Worm (Caenorhabditis elegans) whole organism, early embryonic: Measurements from ENCODE around the gene gfrp-1.

Experiments
- B0310.2 ChIP-seq: sonication (generic microtip); optimal IDR thresholded peaks from 2 replicates; lab custom pipeline; 2016; ENCODE audit warnings: mild to moderate bottlenecking, missing genetic modification characterization, missing compliant biosample characterization
- F13C5.2 ChIP-seq: sonication (generic microtip); optimal IDR thresholded peaks from 2 replicates; lab custom pipeline; 2017; ENCODE audit warnings: mild to moderate bottlenecking, missing genetic modification characterization, inconsistent platforms, missing compliant biosample characterization
- aly-1 ChIP-seq: sonication (generic microtip); optimal IDR thresholded peaks from 2 replicates; lab custom pipeline; 2016; ENCODE audit warnings: missing genetic modification characterization, missing compliant biosample characterization
- ama-1 ChIP-seq: fragments of 150-350 bp; optimal IDR thresholded peaks from 2 replicates; lab custom pipeline; 2014
- ceh-13 ChIP-seq: fragments of 200-800 bp; sonication (Bioruptor generic); optimal IDR thresholded peaks from 2 replicates; lab custom pipeline; 2018; ENCODE audit warnings: mild to moderate bottlenecking, missing genetic modification characterization, missing compliant biosample characterization
- ceh-36 ChIP-seq: sonication (generic microtip); optimal IDR thresholded peaks from 2 replicates; lab custom pipeline; 2016; ENCODE audit warnings: missing genetic modification characterization, inconsistent platforms, missing compliant biosample characterization
- ets-7 ChIP-seq: sonication (generic microtip); optimal IDR thresholded peaks from 2 replicates; lab custom pipeline; 2016; ENCODE audit warnings: missing genotype, missing genetic modification characterization, missing compliant biosample characterization
- flt-1 ChIP-seq: fragments of 200-800 bp; sonication (Bioruptor generic); IDR thresholded peaks from 2 replicates; pipeline ENCODE4 v1.3.6; 2022; ENCODE audit warnings: missing genetic modification characterization, missing compliant biosample characterization
- hmbx-1 ChIP-seq: sonication (generic microtip); optimal IDR thresholded peaks from 2 replicates; lab custom pipeline; 2016; ENCODE audit warnings: mild to moderate bottlenecking, missing genetic modification characterization, missing compliant biosample characterization
- hmg-4 ChIP-seq: fragments of 200-800 bp; sonication (Bioruptor generic); optimal IDR thresholded peaks from 2 replicates; lab custom pipeline; 2018; ENCODE audit warnings: mild to moderate bottlenecking, missing genetic modification characterization, missing compliant biosample characterization
- hnd-1 ChIP-seq: sonication (generic microtip); optimal IDR thresholded peaks from 2 replicates; lab custom pipeline; 2016; ENCODE audit warnings: missing genetic modification characterization, missing compliant biosample characterization
- pes-1 ChIP-seq: fragments of 200-800 bp; sonication (Bioruptor generic); IDR thresholded peaks from 2 replicates; pipeline ENCODE4 v1.3.6; 2022; ENCODE audit warnings: missing genetic modification reagents, missing genetic modification characterization, missing compliant biosample characterization
- scrt-1 ChIP-seq: fragments of 200-800 bp; sonication (Bioruptor generic); IDR thresholded peaks from 2 replicates; pipeline ENCODE4 v1.3.6; 2022; ENCODE audit warnings: missing genetic modification characterization, missing compliant biosample characterization
- sea-1 ChIP-seq: fragments of 200-800 bp; sonication (Bioruptor generic); conservative IDR thresholded peaks from 2 replicates; pipeline ENCODE4 v1.3.6; 2022; ENCODE audit warnings: missing genetic modification characterization, missing compliant biosample characterization
- tbx-11 ChIP-seq: fragments of 200-800 bp; sonication (Bioruptor generic); IDR thresholded peaks from 2 replicates; pipeline ENCODE4 v1.3.6; 2022; ENCODE audit warnings: missing genetic modification characterization, missing compliant biosample characterization
- tbx-37 ChIP-seq: fragments of 200-800 bp; sonication (Bioruptor generic); conservative IDR thresholded peaks from 2 replicates; pipeline ENCODE4 v1.3.6; 2022; ENCODE audit warnings: missing genetic modification reagents, missing genetic modification characterization, missing compliant biosample characterization
- tra-4 ChIP-seq: sonication (generic microtip); optimal IDR thresholded peaks from 2 replicates; lab custom pipeline; 2017; ENCODE audit warnings: missing genetic modification characterization, missing compliant biosample characterization

gfrp-1 gene

DNA sequence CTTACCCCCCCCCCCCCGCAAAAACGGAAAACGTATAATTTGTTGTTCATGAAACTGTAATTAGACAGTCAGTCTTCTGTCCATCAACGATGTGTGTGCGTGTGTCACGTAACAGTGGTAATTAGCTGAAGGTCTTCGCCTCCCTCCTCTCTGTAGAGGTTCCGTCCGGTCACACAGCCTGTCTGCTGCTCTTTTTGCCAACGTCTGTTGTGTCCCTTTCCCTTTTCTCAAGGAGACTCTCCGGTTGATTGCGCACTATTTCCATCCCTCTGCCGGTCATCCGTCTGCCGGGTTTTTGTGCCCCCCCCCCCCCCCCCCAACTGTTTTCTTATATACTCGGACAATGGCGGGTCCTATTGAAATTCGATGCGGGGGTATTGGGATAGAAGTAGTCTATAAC lies 27.7 kb upstream of the gfrp-1 start:
- TF ChIP-seq sea-1 (GFP tag; lab: Robert Waterston, UW) (0 out of 2 replicates have a peak, but pooled peaks have one; percentile 24), tbx-11 (GFP tag; lab: Robert Waterston, UW) (no peak), aly-1 (tag; lab: Kevin White, UChicago) (no peak), F13C5.2 (tag; lab: Kevin White, UChicago) (no peak), ceh-36 (tag; lab: Kevin White, UChicago) (peak; percentile 1), pes-1 (GFP tag; lab: Robert Waterston, UW) (peak; percentile 62; the same call in 1 of the 2 replicates), tra-4 (tag; lab: Kevin White, UChicago) (no peak), hmbx-1 (tag; lab: Kevin White, UChicago) (no peak), ets-7 (tag; lab: Kevin White, UChicago) (no peak), hnd-1 (tag; lab: Kevin White, UChicago) (no peak), hmg-4 (GFP tag; lab: Kevin White, UChicago) (peak; percentile 93), ceh-13 (GFP tag; lab: Kevin White, UChicago) (no peak), ama-1 (lab: Kevin White, UChicago) (no peak), flt-1 (GFP tag; lab: Robert Waterston, UW) (peak; percentile 50), B0310.2 (peak; percentile 73), tbx-37 (no peak), scrt-1 (GFP tag; lab: Robert Waterston, UW) (0 out of 2 replicates have a peak, but pooled peaks have one; percentile 28)

DNA sequence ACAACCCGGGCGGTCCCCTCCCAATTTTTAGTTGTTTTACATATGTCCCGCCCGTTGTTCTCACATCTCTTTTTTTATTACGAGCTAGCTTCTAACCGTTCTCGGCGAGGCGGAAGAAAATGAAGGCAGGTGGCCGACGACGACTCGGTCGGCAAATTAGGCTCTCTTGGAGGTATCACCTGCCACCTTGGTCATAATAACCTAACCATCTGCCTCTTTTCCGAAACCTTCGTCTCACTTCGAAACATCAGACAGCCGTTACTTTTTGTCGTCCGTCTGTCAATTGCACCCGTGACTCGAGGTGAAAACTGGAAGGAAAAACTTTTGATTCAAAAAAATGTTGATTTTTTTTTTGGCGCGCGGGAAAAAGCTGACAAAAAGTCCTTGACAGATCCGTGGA lies 25.9 kb upstream of the gfrp-1 start:
- TF ChIP-seq hmg-4 (GFP tag; lab: Kevin White, UChicago), result peak; percentile 6
- no peak for TF ChIP-seq F13C5.2 (tag; lab: Kevin White, UChicago)
- no peak for TF ChIP-seq flt-1 (GFP tag; lab: Robert Waterston, UW)
- TF ChIP-seq scrt-1 (GFP tag; lab: Robert Waterston, UW), result 0 out of 2 replicates have a peak, but pooled peaks have one; percentile 20
- no peak for TF ChIP-seq hnd-1 (tag; lab: Kevin White, UChicago)
- TF ChIP-seq hmbx-1 (tag; lab: Kevin White, UChicago), result no peak
- no peak for TF ChIP-seq ceh-36 (tag; lab: Kevin White, UChicago)
- TF ChIP-seq tbx-37, result no peak
- TF ChIP-seq ama-1 (lab: Kevin White, UChicago), result no peak
- TF ChIP-seq aly-1 (tag; lab: Kevin White, UChicago), result no peak
- 0 out of 2 replicates have a peak, but pooled peaks have one; percentile 35 for TF ChIP-seq pes-1 (GFP tag; lab: Robert Waterston, UW)

DNA sequence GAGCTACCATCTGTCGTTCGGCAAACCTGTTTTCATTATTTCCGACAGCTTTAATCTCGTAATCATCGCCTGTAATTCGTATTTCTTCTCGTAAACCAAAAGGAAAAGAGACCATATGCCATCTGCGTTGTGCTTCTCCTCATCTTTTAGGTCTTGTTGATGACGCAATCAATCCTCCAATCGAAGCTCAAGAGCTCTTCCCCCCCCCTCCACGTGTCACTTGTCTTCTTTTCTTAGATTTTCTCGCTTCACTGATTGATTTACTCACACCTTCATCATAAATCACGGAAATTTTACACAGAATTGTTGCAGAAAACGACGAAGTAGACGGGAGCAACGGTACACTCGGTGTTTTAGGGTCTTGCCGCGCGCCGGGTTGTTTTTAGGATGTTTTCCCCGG lies 24.7 kb upstream of the gfrp-1 start, which contains the start of gene tcl-2:
Gene tcl-2 (plus strand): TSS at position 388 of the 400 bp plus-strand sequence.
- TF ChIP-seq tbx-37, result no peak

DNA sequence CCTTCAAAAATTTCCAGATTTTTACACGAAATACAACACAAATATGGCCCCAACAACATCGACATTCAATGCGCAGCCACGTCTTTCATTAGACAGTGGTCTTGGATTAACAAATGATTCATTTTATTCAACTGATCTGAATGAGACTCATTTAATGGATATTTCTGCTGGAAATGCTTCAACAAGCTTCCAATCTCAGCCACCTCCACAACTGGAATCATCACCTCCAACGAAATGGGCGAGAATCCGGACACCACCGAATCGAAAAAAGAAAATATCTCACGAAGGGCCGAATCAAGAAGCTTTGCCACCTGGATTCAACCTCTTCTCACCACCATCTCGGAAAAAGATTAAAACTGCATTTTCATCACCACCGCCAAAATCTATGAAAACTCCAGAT lies 23.7 kb upstream of the gfrp-1 start:
- TF ChIP-seq ets-7 (tag; lab: Kevin White, UChicago) (no peak), ama-1 (lab: Kevin White, UChicago) (no peak), tra-4 (tag; lab: Kevin White, UChicago) (no peak), scrt-1 (GFP tag; lab: Robert Waterston, UW) (no peak), flt-1 (GFP tag; lab: Robert Waterston, UW) (no peak), hmg-4 (GFP tag; lab: Kevin White, UChicago) (no peak), F13C5.2 (tag; lab: Kevin White, UChicago) (no peak), ceh-36 (tag; lab: Kevin White, UChicago) (no peak), hmbx-1 (tag; lab: Kevin White, UChicago) (no peak)

DNA sequence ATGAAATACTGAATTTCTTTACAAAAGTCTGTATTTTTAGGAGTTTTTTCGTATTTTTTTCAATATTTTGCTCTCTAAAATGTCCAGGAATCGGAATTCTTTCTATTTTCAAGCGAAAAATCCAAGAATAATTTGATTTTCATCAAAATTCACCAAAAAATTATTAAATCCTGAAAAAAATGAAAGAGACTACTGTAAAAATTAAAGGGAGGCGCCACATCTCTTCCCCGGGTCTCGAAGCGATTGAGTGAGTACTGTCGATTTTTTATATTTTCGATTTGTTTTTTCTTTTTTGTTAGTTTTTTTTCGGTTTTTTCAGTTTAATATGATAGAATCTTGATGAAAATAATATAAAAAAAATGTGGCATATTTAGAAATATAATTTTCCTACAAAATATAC lies 19.9 kb upstream of the gfrp-1 start:
- TF ChIP-seq ets-7 (tag; lab: Kevin White, UChicago) (no peak), B0310.2 (no peak)

DNA sequence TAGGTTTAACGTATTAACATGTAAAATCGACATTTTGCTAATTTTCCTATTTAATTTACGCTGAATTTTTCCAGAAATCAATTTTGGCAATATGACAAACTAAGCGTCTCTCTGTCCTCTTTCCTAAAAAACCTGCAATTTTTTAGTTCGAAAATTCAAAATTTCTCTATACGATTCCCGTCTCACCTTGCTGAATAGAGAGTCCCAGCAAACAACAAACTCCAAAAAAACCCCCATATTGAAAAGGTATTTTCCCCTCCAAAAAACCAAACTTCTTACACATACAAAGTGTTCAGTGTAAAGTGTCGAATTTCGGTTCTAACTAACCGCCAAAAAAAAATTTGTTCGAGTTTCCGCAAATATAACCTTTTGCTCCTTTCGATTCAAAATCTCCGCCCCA lies 19.2 kb upstream of the gfrp-1 start, which contains the start of gene pnc-1:
Gene pnc-1 (plus strand): TSS at position 301 of the 400 bp plus-strand sequence.
- TF ChIP-seq pes-1 (GFP tag; lab: Robert Waterston, UW) (no peak), tbx-11 (GFP tag; lab: Robert Waterston, UW) (no peak), ets-7 (tag; lab: Kevin White, UChicago) (no peak), hnd-1 (tag; lab: Kevin White, UChicago) (no peak), F13C5.2 (tag; lab: Kevin White, UChicago) (no peak), aly-1 (tag; lab: Kevin White, UChicago) (no peak), ama-1 (lab: Kevin White, UChicago) (no peak), hmbx-1 (tag; lab: Kevin White, UChicago) (no peak), ceh-13 (GFP tag; lab: Kevin White, UChicago) (no peak), tbx-37 (no peak), hmg-4 (GFP tag; lab: Kevin White, UChicago) (no peak), scrt-1 (GFP tag; lab: Robert Waterston, UW) (no peak), ceh-36 (tag; lab: Kevin White, UChicago) (no peak), sea-1 (GFP tag; lab: Robert Waterston, UW) (no peak), flt-1 (GFP tag; lab: Robert Waterston, UW) (no peak), B0310.2 (no peak), tra-4 (tag; lab: Kevin White, UChicago) (no peak)

DNA sequence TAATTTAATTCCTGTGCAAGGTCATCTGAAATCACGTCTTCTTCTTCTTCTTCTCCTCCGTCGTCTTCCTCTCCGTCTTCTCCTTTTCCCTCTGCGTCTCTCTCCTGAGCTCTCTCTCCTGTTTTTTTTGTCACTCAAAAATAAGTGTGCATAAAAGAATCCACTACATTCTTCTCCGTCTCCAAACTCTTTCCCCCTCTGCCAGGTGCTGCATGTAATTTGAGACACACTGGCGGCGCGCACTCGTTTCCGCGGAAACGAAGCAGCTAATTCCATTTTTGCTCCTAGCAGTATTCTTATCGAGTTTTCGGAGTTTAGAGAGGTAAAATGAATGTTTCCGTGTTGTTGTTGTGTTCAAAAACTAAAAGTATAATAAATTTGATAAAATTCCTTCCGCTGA lies 17.3 kb upstream of the gfrp-1 start:
- TF ChIP-seq hmbx-1 (tag; lab: Kevin White, UChicago) (no peak), sea-1 (GFP tag; lab: Robert Waterston, UW) (no peak), pes-1 (GFP tag; lab: Robert Waterston, UW) (no peak), tbx-11 (GFP tag; lab: Robert Waterston, UW) (no peak), ceh-13 (GFP tag; lab: Kevin White, UChicago) (no peak), aly-1 (tag; lab: Kevin White, UChicago) (no peak)
